Worm (Caenorhabditis elegans): Measurements from ENCODE around the gene W06F12.2.

W06F12.2 gene

DNA sequence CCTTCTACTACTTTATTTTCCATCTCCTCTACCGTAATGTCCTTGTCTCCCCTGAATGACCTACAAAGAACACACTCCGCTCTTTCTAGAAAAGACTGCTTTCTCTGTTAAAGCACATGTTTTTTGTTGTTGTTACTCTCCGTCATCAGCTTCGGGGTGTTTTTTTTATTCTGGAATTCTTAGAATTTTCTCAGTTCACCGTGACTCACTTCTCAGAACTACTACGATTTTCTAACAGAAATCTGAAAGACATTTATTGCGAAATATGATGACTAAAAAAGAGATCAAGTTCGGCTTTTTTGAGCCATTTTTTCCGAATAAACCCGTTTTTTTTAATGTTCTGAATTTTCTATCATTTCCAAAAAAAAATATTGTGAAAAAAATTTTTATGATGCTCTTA is 15.2 kb downstream of the W06F12.2 start (continued):
- TF ChIP-seq arid-1 (GFP tag; conservative IDR thresholded peaks at IDR 0.05) (no peak), ceh-82 (tag; optimal IDR thresholded peaks at IDR 0.05) (no peak), saeg-2 (GFP tag; IDR thresholded peaks at IDR 0.05) (no peak), F37D6.2 (tag; optimal IDR thresholded peaks at IDR 0.05) (peak; percentile 29), lin-39 (tag; optimal IDR thresholded peaks at IDR 0.05) (no peak), lsy-2 (tag; optimal IDR thresholded peaks at IDR 0.05) (peak in 1 of 2 experiments; percentile 43), hlh-30 (tag; optimal IDR thresholded peaks at IDR 0.05; ENCODE audit: insufficient read depth) (peak; percentile 21), spr-3 (GFP tag; optimal IDR thresholded peaks at IDR 0.05) (no peak), F49E8.2 (tag; optimal IDR thresholded peaks at IDR 0.05; ENCODE audit: borderline replicate concordance) (no peak), T20F7.1 (GFP tag; optimal IDR thresholded peaks at IDR 0.05) (no peak), nhr-48 (tag; optimal IDR thresholded peaks at IDR 0.05) (peak; percentile 34)

- no peak for TF ChIP-seq lir-3 (tag; optimal IDR thresholded peaks at IDR 0.05)
- peak; percentile 17 for TF ChIP-seq F49E8.2 (tag; optimal IDR thresholded peaks at IDR 0.05; ENCODE audit: borderline replicate concordance)
These were observed 16.5 kb downstream of the W06F12.2 start for ce11 chrIII:13714950-13715349.

- TF ChIP-seq hlh-30 (tag; optimal IDR thresholded peaks at IDR 0.05; ENCODE audit: insufficient read depth) (peak; percentile 27), mxl-2 (GFP tag; conservative IDR thresholded peaks at IDR 0.05) (no peak), T26A8.4 (GFP tag; IDR thresholded peaks at IDR 0.05) (peak; percentile 54; the same call in 1 of the 2 replicates), hmg-1.1 (GFP tag; IDR thresholded peaks at IDR 0.05) (0 out of 2 replicates have a peak, but pooled peaks have one; percentile 12), nhr-111 (GFP tag; optimal IDR thresholded peaks at IDR 0.05) (peak; percentile 10), snpc-1.2 (GFP tag; IDR thresholded peaks at IDR 0.05) (0 out of 2 replicates have a peak, but pooled peaks have one; percentile 16), ces-1 (GFP tag; optimal IDR thresholded peaks at IDR 0.05) (no peak), aha-1 (tag) (peak; percentile 84), mep-1 (tag; optimal IDR thresholded peaks at IDR 0.05) (no peak), madf-9 (GFP tag; conservative IDR thresholded peaks at IDR 0.05) (0 out of 2 replicates have a peak, but pooled peaks have one; percentile 2), saeg-2 (GFP tag; IDR thresholded peaks at IDR 0.05) (0 out of 2 replicates have a peak, but pooled peaks have one; percentile 5), unc-62 (GFP tag; optimal IDR thresholded peaks at IDR 0.05 in 1 of 2) (no peak), unc-62 (tag; optimal IDR thresholded peaks at IDR 0.05) (no peak), set-16 (GFP tag; IDR thresholded peaks at IDR 0.05) (peak; percentile 57)
These were observed 17.7 kb downstream of the W06F12.2 start for ce11 chrIII:13713807-13714206.

- no peak for TF ChIP-seq R02D3.7 (tag; optimal IDR thresholded peaks at IDR 0.05)
- peak in 1 of 2 experiments; percentile 11 for TF ChIP-seq lsy-2 (tag; optimal IDR thresholded peaks at IDR 0.05)
- peak; percentile 24 for TF ChIP-seq nhr-11 (tag; optimal IDR thresholded peaks at IDR 0.05)
- peak; percentile 83 for TF ChIP-seq hlh-11 (tag; optimal IDR thresholded peaks at IDR 0.05)
- no peak for TF ChIP-seq saeg-2 (GFP tag; IDR thresholded peaks at IDR 0.05)
- TF ChIP-seq aha-1 (tag), result peak; percentile 73
- TF ChIP-seq rbr-2 (tag; optimal IDR thresholded peaks at IDR 0.05), result peak; percentile 39
- peak; percentile 12; the same call in 1 of the 2 replicates for TF ChIP-seq dmd-6 (GFP tag; IDR thresholded peaks at IDR 0.05)
- TF ChIP-seq sdz-12 (GFP tag; optimal IDR thresholded peaks at IDR 0.05), result no peak
- no peak for TF ChIP-seq skn-1 (tag; optimal IDR thresholded peaks at IDR 0.05)
- TF ChIP-seq hmg-1.1 (GFP tag; IDR thresholded peaks at IDR 0.05), result peak; percentile 30
- TF ChIP-seq mdl-1 (tag; optimal IDR thresholded peaks at IDR 0.05), result peak in 1 of 2 experiments; percentile 26
- peak; percentile 45 for TF ChIP-seq set-16 (GFP tag; IDR thresholded peaks at IDR 0.05)
- peak; percentile 64 for TF ChIP-seq nhr-6 (tag; optimal IDR thresholded peaks at IDR 0.05)
- TF ChIP-seq T26A8.4 (GFP tag; IDR thresholded peaks at IDR 0.05), result peak; percentile 44; the same call in 1 of the 2 replicates
- no peak for TF ChIP-seq duxl-1 (tag; optimal IDR thresholded peaks at IDR 0.05; ENCODE audit: poor library complexity)
- TF ChIP-seq mep-1 (tag; optimal IDR thresholded peaks at IDR 0.05), result peak; percentile 41
- peak; percentile 36 for TF ChIP-seq nhr-48 (tag; optimal IDR thresholded peaks at IDR 0.05)
- peak; percentile 23 for TF ChIP-seq mes-2 (tag; optimal IDR thresholded peaks at IDR 0.05; ENCODE audit: poor library complexity, severe bottlenecking)
- TF ChIP-seq hlh-30 (tag; optimal IDR thresholded peaks at IDR 0.05; ENCODE audit: insufficient read depth), result peak; percentile 40
- TF ChIP-seq arid-1 (GFP tag; conservative IDR thresholded peaks at IDR 0.05), result no peak
- TF ChIP-seq nhr-102 (tag; optimal IDR thresholded peaks at IDR 0.05), result peak; percentile 19
- TF ChIP-seq dve-1 (tag; optimal IDR thresholded peaks at IDR 0.05; ENCODE audit: insufficient read depth), result peak; percentile 43
- TF ChIP-seq daf-16 (GFP tag; optimal IDR thresholded peaks at IDR 0.05), result no peak
- peak; percentile 18 for TF ChIP-seq daf-16 (tag; optimal IDR thresholded peaks at IDR 0.05)
- 0 out of 2 replicates have a peak, but pooled peaks have one; percentile 14 for TF ChIP-seq pha-4 (GFP tag; IDR thresholded peaks at IDR 0.05)
- TF ChIP-seq pha-4 (tag; optimal IDR thresholded peaks at IDR 0.05), result no peak
- TF ChIP-seq daf-19 (GFP tag; conservative IDR thresholded peaks at IDR 0.05), result 0 out of 2 replicates have a peak, but pooled peaks have one; percentile 12
These were observed 18.6 kb downstream of the W06F12.2 start for ce11 chrIII:13712854-13713293.

Data from whole organism, L4 larva.